Worm (Caenorhabditis elegans) whole organism, early embryonic: ENCODE results near the gene eak-4.
A peak's percentile ranks its signal among the peaks of the same experiment; 100 is the strongest.

Experiments
- B0310.2 ChIP-seq: sonication (generic microtip); optimal IDR thresholded peaks from 2 replicates; lab custom pipeline; 2016; ENCODE audit warnings: mild to moderate bottlenecking, missing genetic modification characterization, missing compliant biosample characterization
- F13C5.2 ChIP-seq: sonication (generic microtip); optimal IDR thresholded peaks from 2 replicates; lab custom pipeline; 2017; ENCODE audit warnings: mild to moderate bottlenecking, missing genetic modification characterization, inconsistent platforms, missing compliant biosample characterization
- aly-1 ChIP-seq: sonication (generic microtip); optimal IDR thresholded peaks from 2 replicates; lab custom pipeline; 2016; ENCODE audit warnings: missing genetic modification characterization, missing compliant biosample characterization
- ama-1 ChIP-seq: fragments of 150-350 bp; optimal IDR thresholded peaks from 2 replicates; lab custom pipeline; 2014
- ceh-13 ChIP-seq: fragments of 200-800 bp; sonication (Bioruptor generic); optimal IDR thresholded peaks from 2 replicates; lab custom pipeline; 2018; ENCODE audit warnings: mild to moderate bottlenecking, missing genetic modification characterization, missing compliant biosample characterization
- ceh-36 ChIP-seq: sonication (generic microtip); optimal IDR thresholded peaks from 2 replicates; lab custom pipeline; 2016; ENCODE audit warnings: missing genetic modification characterization, inconsistent platforms, missing compliant biosample characterization
- ets-7 ChIP-seq: sonication (generic microtip); optimal IDR thresholded peaks from 2 replicates; lab custom pipeline; 2016; ENCODE audit warnings: missing genotype, missing genetic modification characterization, missing compliant biosample characterization
- flt-1 ChIP-seq: fragments of 200-800 bp; sonication (Bioruptor generic); IDR thresholded peaks from 2 replicates; pipeline ENCODE4 v1.3.6; 2022; ENCODE audit warnings: missing genetic modification characterization, missing compliant biosample characterization
- hmbx-1 ChIP-seq: sonication (generic microtip); optimal IDR thresholded peaks from 2 replicates; lab custom pipeline; 2016; ENCODE audit warnings: mild to moderate bottlenecking, missing genetic modification characterization, missing compliant biosample characterization
- hmg-4 ChIP-seq: fragments of 200-800 bp; sonication (Bioruptor generic); optimal IDR thresholded peaks from 2 replicates; lab custom pipeline; 2018; ENCODE audit warnings: mild to moderate bottlenecking, missing genetic modification characterization, missing compliant biosample characterization
- hnd-1 ChIP-seq: sonication (generic microtip); optimal IDR thresholded peaks from 2 replicates; lab custom pipeline; 2016; ENCODE audit warnings: missing genetic modification characterization, missing compliant biosample characterization
- pes-1 ChIP-seq: fragments of 200-800 bp; sonication (Bioruptor generic); IDR thresholded peaks from 2 replicates; pipeline ENCODE4 v1.3.6; 2022; ENCODE audit warnings: missing genetic modification reagents, missing genetic modification characterization, missing compliant biosample characterization
- scrt-1 ChIP-seq: fragments of 200-800 bp; sonication (Bioruptor generic); IDR thresholded peaks from 2 replicates; pipeline ENCODE4 v1.3.6; 2022; ENCODE audit warnings: missing genetic modification characterization, missing compliant biosample characterization
- sea-1 ChIP-seq: fragments of 200-800 bp; sonication (Bioruptor generic); conservative IDR thresholded peaks from 2 replicates; pipeline ENCODE4 v1.3.6; 2022; ENCODE audit warnings: missing genetic modification characterization, missing compliant biosample characterization
- tbx-11 ChIP-seq: fragments of 200-800 bp; sonication (Bioruptor generic); IDR thresholded peaks from 2 replicates; pipeline ENCODE4 v1.3.6; 2022; ENCODE audit warnings: missing genetic modification characterization, missing compliant biosample characterization
- tbx-37 ChIP-seq: fragments of 200-800 bp; sonication (Bioruptor generic); conservative IDR thresholded peaks from 2 replicates; pipeline ENCODE4 v1.3.6; 2022; ENCODE audit warnings: missing genetic modification reagents, missing genetic modification characterization, missing compliant biosample characterization
- tra-4 ChIP-seq: sonication (generic microtip); optimal IDR thresholded peaks from 2 replicates; lab custom pipeline; 2017; ENCODE audit warnings: missing genetic modification characterization, missing compliant biosample characterization

eak-4 gene

DNA sequence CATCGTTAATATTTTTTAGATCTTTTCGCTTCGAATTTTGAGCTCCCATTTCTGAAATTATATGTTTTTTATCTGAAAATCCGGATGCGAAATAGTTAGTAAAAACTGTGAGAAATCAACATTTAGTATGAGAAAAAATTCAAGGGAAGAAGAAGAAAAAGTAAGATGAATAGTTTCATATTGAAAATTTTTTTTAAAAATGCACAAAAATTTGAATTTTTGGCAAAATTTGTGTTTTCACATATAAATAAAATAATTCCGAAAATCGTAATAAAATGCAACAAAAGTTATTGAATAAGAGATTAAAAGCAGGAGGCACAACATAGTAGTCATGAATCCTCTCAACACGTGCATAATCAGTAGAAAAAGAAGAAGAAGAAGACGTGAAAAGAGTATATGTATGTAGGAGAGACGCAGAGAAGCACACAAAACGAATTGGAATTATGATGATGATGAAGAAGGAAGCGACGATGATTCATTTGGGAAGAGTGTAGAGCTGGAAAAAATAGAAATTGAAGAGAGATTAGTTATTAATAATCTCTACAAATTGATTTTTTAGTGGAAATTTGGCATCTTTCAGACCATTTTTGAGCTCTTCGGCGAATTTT is 40.7 kb upstream of the eak-4 start, which contains the start of gene eak-7:
Gene eak-7, minus strand, starts transcription at position 51 of the 608 bp plus-strand sequence.
- no peak for TF ChIP-seq tra-4 (tag; lab: Kevin White, UChicago)
- no peak for TF ChIP-seq scrt-1
- TF ChIP-seq hnd-1 (tag; lab: Kevin White, UChicago) = no peak
- TF ChIP-seq B0310.2 (tag; lab: Kevin White, UChicago) = no peak
- TF ChIP-seq ama-1 (lab: Kevin White, UChicago) = no peak
- TF ChIP-seq F13C5.2 (tag; lab: Kevin White, UChicago) = no peak
- TF ChIP-seq aly-1 (tag; lab: Kevin White, UChicago) = no peak
- TF ChIP-seq hmg-4 = no peak
- TF ChIP-seq ceh-36 (tag; lab: Kevin White, UChicago) = no peak
- TF ChIP-seq hmbx-1 (tag; lab: Kevin White, UChicago) = no peak
- TF ChIP-seq pes-1 (GFP tag; lab: Robert Waterston, UW) = no peak
- TF ChIP-seq tbx-37 (GFP tag; lab: Robert Waterston, UW) = no peak
- TF ChIP-seq tbx-11 = no peak
- TF ChIP-seq sea-1 = no peak
- no peak for TF ChIP-seq ets-7 (tag; lab: Kevin White, UChicago)
- TF ChIP-seq flt-1 (GFP tag; lab: Robert Waterston, UW) = no peak

ce11 chrIV:12560568-12560967 is 35.3 kb upstream of the eak-4 start, which contains the start of gene snb-7:
snb-7 (plus strand) TSS chrIV:12560868.
- TF ChIP-seq flt-1 (GFP tag; lab: Robert Waterston, UW) (no peak), ets-7 (tag; lab: Kevin White, UChicago) (no peak), B0310.2 (tag; lab: Kevin White, UChicago) (no peak), tbx-11 (no peak), scrt-1 (no peak), sea-1 (no peak), F13C5.2 (tag; lab: Kevin White, UChicago) (no peak), hnd-1 (tag; lab: Kevin White, UChicago) (no peak), tbx-37 (GFP tag; lab: Robert Waterston, UW) (no peak)

ce11 chrIV:12558925-12559450 is 33.7 kb upstream of the eak-4 start, which contains the start of the genes ZK795.2 and ZK795.3:
ZK795.2 (minus strand) TSS chrIV:12558975.
ZK795.3 (plus strand) TSS chrIV:12559365.
- TF ChIP-seq ama-1 (lab: Kevin White, UChicago) (no peak), hmg-4 (no peak), F13C5.2 (tag; lab: Kevin White, UChicago) (no peak), tbx-11 (no peak), scrt-1 (no peak), aly-1 (tag; lab: Kevin White, UChicago) (no peak), ceh-36 (tag; lab: Kevin White, UChicago) (no peak), flt-1 (GFP tag; lab: Robert Waterston, UW) (no peak), tbx-37 (GFP tag; lab: Robert Waterston, UW) (no peak), ceh-13 (GFP tag; lab: Kevin White, UChicago) (no peak), tra-4 (tag; lab: Kevin White, UChicago) (no peak), hnd-1 (tag; lab: Kevin White, UChicago) (no peak), hmbx-1 (tag; lab: Kevin White, UChicago) (no peak), B0310.2 (tag; lab: Kevin White, UChicago) (no peak), ets-7 (tag; lab: Kevin White, UChicago) (no peak), pes-1 (GFP tag; lab: Robert Waterston, UW) (no peak), sea-1 (no peak)

DNA sequence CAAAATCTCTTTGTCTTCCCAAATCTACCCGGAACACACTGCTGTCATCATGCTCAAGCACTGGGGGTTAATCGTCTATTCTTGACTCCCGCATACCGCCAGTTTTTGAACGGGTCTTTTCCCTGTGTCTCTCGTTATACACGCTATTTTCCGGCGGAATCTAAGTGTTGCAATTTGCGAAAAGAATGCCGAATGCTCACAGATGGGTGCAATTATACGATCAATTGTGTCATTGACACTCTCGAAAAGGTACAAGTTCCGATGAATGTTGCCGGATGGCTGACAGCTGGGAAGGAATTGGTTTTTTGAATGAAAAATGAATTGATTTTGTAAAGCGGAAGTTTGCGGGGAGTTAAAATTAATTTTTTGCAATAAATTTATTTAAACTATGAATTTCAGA is 26.6 kb upstream of the eak-4 start:
- TF ChIP-seq ets-7 (tag; lab: Kevin White, UChicago) (no peak), hmg-4 (no peak), ceh-13 (GFP tag; lab: Kevin White, UChicago) (no peak), ceh-36 (tag; lab: Kevin White, UChicago) (no peak), hnd-1 (tag; lab: Kevin White, UChicago) (no peak), tra-4 (tag; lab: Kevin White, UChicago) (no peak)

- TF ChIP-seq ceh-36 (tag; lab: Kevin White, UChicago) (no peak), scrt-1 (no peak), ets-7 (tag; lab: Kevin White, UChicago) (no peak), pes-1 (GFP tag; lab: Robert Waterston, UW) (no peak)
Observed at ce11 chrIV:12549014-12549413, 23.7 kb upstream of the eak-4 start.

- TF ChIP-seq scrt-1 = no peak
- no peak for TF ChIP-seq tbx-37 (GFP tag; lab: Robert Waterston, UW)
- TF ChIP-seq pes-1 (GFP tag; lab: Robert Waterston, UW) = no peak
- no peak for TF ChIP-seq ceh-13 (GFP tag; lab: Kevin White, UChicago)
Observed at ce11 chrIV:12547824-12548223, 22.5 kb upstream of the eak-4 start, which contains the start of gene ipmk-1. ipmk-1 (plus strand) TSS chrIV:12548124.

DNA sequence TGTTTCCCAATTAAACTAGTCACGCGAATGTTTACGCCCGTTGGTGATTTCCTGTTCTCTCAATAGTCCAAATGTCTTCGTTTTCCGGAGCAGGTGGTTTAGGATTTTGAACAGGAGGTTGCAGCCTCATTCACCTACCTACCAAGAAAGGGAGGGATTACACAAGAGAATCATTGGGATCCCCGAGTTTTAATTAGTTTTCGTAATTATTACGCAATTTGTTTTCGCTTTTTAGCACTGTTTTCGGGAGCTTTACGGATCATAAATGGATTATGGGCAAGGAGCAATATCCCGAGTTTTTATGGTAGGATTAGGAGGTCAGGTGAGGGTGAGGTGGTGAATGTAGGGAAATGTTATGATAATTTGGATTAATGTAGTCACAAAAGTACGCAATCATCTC is 20.6 kb upstream of the eak-4 start:
- TF ChIP-seq scrt-1 = no peak
- peak; percentile 47 for TF ChIP-seq hmg-4
- peak; percentile 71 for TF ChIP-seq ceh-36 (tag; lab: Kevin White, UChicago)
- peak; percentile 71 for TF ChIP-seq ama-1 (lab: Kevin White, UChicago)
- TF ChIP-seq pes-1 (GFP tag; lab: Robert Waterston, UW) = peak; percentile 33; the same call in 1 of the 2 replicates
- peak; percentile 45; the same call in 1 of the 2 replicates for TF ChIP-seq tbx-37 (GFP tag; lab: Robert Waterston, UW)

- TF ChIP-seq pes-1 (GFP tag; lab: Robert Waterston, UW) = no peak
- no peak for TF ChIP-seq hmg-4
- TF ChIP-seq F13C5.2 (tag; lab: Kevin White, UChicago) = no peak
- no peak for TF ChIP-seq tra-4 (tag; lab: Kevin White, UChicago)
- TF ChIP-seq ets-7 (tag; lab: Kevin White, UChicago) = no peak
- TF ChIP-seq aly-1 (tag; lab: Kevin White, UChicago) = no peak
- no peak for TF ChIP-seq hmbx-1 (tag; lab: Kevin White, UChicago)
Observed at ce11 chrIV:12545393-12545792, 20.1 kb upstream of the eak-4 start.
